Worm (Caenorhabditis elegans) whole organism, early embryonic: ENCODE results near the gene chpf-2.
"Not testable (repeated sequence)": the region's sequence is repeated elsewhere in the genome, so short reads cannot be mapped to it uniquely, and the experiment has no call there.

Experiments used
- B0310.2 ChIP-seq: sonication (generic microtip); optimal IDR thresholded peaks from 2 replicates; lab custom pipeline; 2016; ENCODE audit warnings: mild to moderate bottlenecking, missing genetic modification characterization, missing compliant biosample characterization
- F13C5.2 ChIP-seq: sonication (generic microtip); optimal IDR thresholded peaks from 2 replicates; lab custom pipeline; 2017; ENCODE audit warnings: mild to moderate bottlenecking, missing genetic modification characterization, inconsistent platforms, missing compliant biosample characterization
- aly-1 ChIP-seq: sonication (generic microtip); optimal IDR thresholded peaks from 2 replicates; lab custom pipeline; 2016; ENCODE audit warnings: missing genetic modification characterization, missing compliant biosample characterization
- ama-1 ChIP-seq: fragments of 150-350 bp; optimal IDR thresholded peaks from 2 replicates; lab custom pipeline; 2014
- ceh-13 ChIP-seq: fragments of 200-800 bp; sonication (Bioruptor generic); optimal IDR thresholded peaks from 2 replicates; lab custom pipeline; 2018; ENCODE audit warnings: mild to moderate bottlenecking, missing genetic modification characterization, missing compliant biosample characterization
- ceh-36 ChIP-seq: sonication (generic microtip); optimal IDR thresholded peaks from 2 replicates; lab custom pipeline; 2016; ENCODE audit warnings: missing genetic modification characterization, inconsistent platforms, missing compliant biosample characterization
- ets-7 ChIP-seq: sonication (generic microtip); optimal IDR thresholded peaks from 2 replicates; lab custom pipeline; 2016; ENCODE audit warnings: missing genotype, missing genetic modification characterization, missing compliant biosample characterization
- flt-1 ChIP-seq: fragments of 200-800 bp; sonication (Bioruptor generic); IDR thresholded peaks from 2 replicates; pipeline ENCODE4 v1.3.6; 2022; ENCODE audit warnings: missing genetic modification characterization, missing compliant biosample characterization
- hmbx-1 ChIP-seq: sonication (generic microtip); optimal IDR thresholded peaks from 2 replicates; lab custom pipeline; 2016; ENCODE audit warnings: mild to moderate bottlenecking, missing genetic modification characterization, missing compliant biosample characterization
- hmg-4 ChIP-seq: fragments of 200-800 bp; sonication (Bioruptor generic); optimal IDR thresholded peaks from 2 replicates; lab custom pipeline; 2018; ENCODE audit warnings: mild to moderate bottlenecking, missing genetic modification characterization, missing compliant biosample characterization
- hnd-1 ChIP-seq: sonication (generic microtip); optimal IDR thresholded peaks from 2 replicates; lab custom pipeline; 2016; ENCODE audit warnings: missing genetic modification characterization, missing compliant biosample characterization
- pes-1 ChIP-seq: fragments of 200-800 bp; sonication (Bioruptor generic); IDR thresholded peaks from 2 replicates; pipeline ENCODE4 v1.3.6; 2022; ENCODE audit warnings: missing genetic modification reagents, missing genetic modification characterization, missing compliant biosample characterization
- scrt-1 ChIP-seq: fragments of 200-800 bp; sonication (Bioruptor generic); IDR thresholded peaks from 2 replicates; pipeline ENCODE4 v1.3.6; 2022; ENCODE audit warnings: missing genetic modification characterization, missing compliant biosample characterization
- sea-1 ChIP-seq: fragments of 200-800 bp; sonication (Bioruptor generic); conservative IDR thresholded peaks from 2 replicates; pipeline ENCODE4 v1.3.6; 2022; ENCODE audit warnings: missing genetic modification characterization, missing compliant biosample characterization
- tbx-11 ChIP-seq: fragments of 200-800 bp; sonication (Bioruptor generic); IDR thresholded peaks from 2 replicates; pipeline ENCODE4 v1.3.6; 2022; ENCODE audit warnings: missing genetic modification characterization, missing compliant biosample characterization
- tbx-37 ChIP-seq: fragments of 200-800 bp; sonication (Bioruptor generic); conservative IDR thresholded peaks from 2 replicates; pipeline ENCODE4 v1.3.6; 2022; ENCODE audit warnings: missing genetic modification reagents, missing genetic modification characterization, missing compliant biosample characterization
- tra-4 ChIP-seq: sonication (generic microtip); optimal IDR thresholded peaks from 2 replicates; lab custom pipeline; 2017; ENCODE audit warnings: missing genetic modification characterization, missing compliant biosample characterization

Gene chpf-2

ce11 chrV:3065928-3066327 lies 26.7 kb upstream of the chpf-2 start, which contains the start of gene srh-185:
TSS of gene srh-185 (plus strand) at chrV:3066228.
- TF ChIP-seq flt-1 (GFP tag; lab: Robert Waterston, UW) (no peak), hmg-4 (GFP tag; lab: Kevin White, UChicago) (no peak), tra-4 (no peak), pes-1 (GFP tag; lab: Robert Waterston, UW) (no peak), ceh-36 (tag; lab: Kevin White, UChicago) (no peak), hmbx-1 (tag; lab: Kevin White, UChicago) (no peak), ceh-13 (no peak), ets-7 (tag; lab: Kevin White, UChicago) (no peak), aly-1 (no peak), F13C5.2 (tag; lab: Kevin White, UChicago) (no peak), tbx-37 (no peak), sea-1 (GFP tag; lab: Robert Waterston, UW) (no peak), hnd-1 (tag; lab: Kevin White, UChicago) (no peak), tbx-11 (GFP tag; lab: Robert Waterston, UW) (no peak), scrt-1 (GFP tag; lab: Robert Waterston, UW) (no peak), ama-1 (lab: Kevin White, UChicago) (no peak), B0310.2 (tag; lab: Kevin White, UChicago) (no peak)

- TF ChIP-seq tra-4; ceh-36 (tag; lab: Kevin White, UChicago); scrt-1 (GFP tag; lab: Robert Waterston, UW): not testable (repeated sequence)
Measured at ce11 chrV:3064418-3064817, 25.2 kb upstream of the chpf-2 start, which contains the start of gene srt-16. TSS of gene srt-16 (minus strand) at chrV:3064518.

ce11 chrV:3062078-3062477 lies 22.9 kb upstream of the chpf-2 start, which contains the start of gene srt-15:
TSS of gene srt-15 (minus strand) at chrV:3062178.
- TF ChIP-seq ceh-13 (no peak), ets-7 (tag; lab: Kevin White, UChicago) (no peak), hmbx-1 (tag; lab: Kevin White, UChicago) (no peak), aly-1 (no peak), sea-1 (GFP tag; lab: Robert Waterston, UW) (no peak), hmg-4 (GFP tag; lab: Kevin White, UChicago) (no peak), F13C5.2 (tag; lab: Kevin White, UChicago) (no peak), tbx-11 (GFP tag; lab: Robert Waterston, UW) (no peak), ama-1 (lab: Kevin White, UChicago) (no peak), ceh-36 (tag; lab: Kevin White, UChicago) (no peak)

- no peak for TF ChIP-seq hmg-4 (GFP tag; lab: Kevin White, UChicago)
Measured at ce11 chrV:3058996-3059395, 19.8 kb upstream of the chpf-2 start, which contains the start of gene str-244. TSS of gene str-244 (minus strand) at chrV:3059096.

ce11 chrV:3054254-3054653 lies 15.1 kb upstream of the chpf-2 start, which contains the start of gene C50H11.8:
TSS of gene C50H11.8 (plus strand) at chrV:3054554.
- TF ChIP-seq hmbx-1 (tag; lab: Kevin White, UChicago) (no peak), F13C5.2 (tag; lab: Kevin White, UChicago) (no peak), tbx-37 (no peak), flt-1 (GFP tag; lab: Robert Waterston, UW) (no peak), aly-1 (no peak), ceh-13 (no peak), scrt-1 (GFP tag; lab: Robert Waterston, UW) (no peak)

- TF ChIP-seq tbx-11 (GFP tag; lab: Robert Waterston, UW) = no peak
- no peak for TF ChIP-seq hmbx-1 (tag; lab: Kevin White, UChicago)
- TF ChIP-seq ets-7 (tag; lab: Kevin White, UChicago) = no peak
- TF ChIP-seq hnd-1 (tag; lab: Kevin White, UChicago) = no peak
- TF ChIP-seq ama-1 (lab: Kevin White, UChicago) = no peak
- TF ChIP-seq hmg-4 (GFP tag; lab: Kevin White, UChicago) = no peak
- TF ChIP-seq F13C5.2 (tag; lab: Kevin White, UChicago) = no peak
- TF ChIP-seq aly-1 = no peak
- TF ChIP-seq ceh-36 (tag; lab: Kevin White, UChicago) = no peak
- TF ChIP-seq tra-4 = no peak
- TF ChIP-seq scrt-1 (GFP tag; lab: Robert Waterston, UW) = no peak
- TF ChIP-seq ceh-13 = no peak
- TF ChIP-seq flt-1 (GFP tag; lab: Robert Waterston, UW) = no peak
- no peak for TF ChIP-seq sea-1 (GFP tag; lab: Robert Waterston, UW)
Measured at ce11 chrV:3046364-3046763, 7.2 kb upstream of the chpf-2 start.

- TF ChIP-seq ama-1 (lab: Kevin White, UChicago) (no peak), hmbx-1 (tag; lab: Kevin White, UChicago) (no peak), ceh-13 (no peak), hmg-4 (GFP tag; lab: Kevin White, UChicago) (no peak), aly-1 (no peak), hnd-1 (tag; lab: Kevin White, UChicago) (no peak), tra-4 (no peak), F13C5.2 (tag; lab: Kevin White, UChicago) (no peak)
Measured at ce11 chrV:3044837-3045236, 5.7 kb upstream of the chpf-2 start, which contains the start of gene F59D6.1. TSS of gene F59D6.1 (plus strand) at chrV:3045137.

- no peak for TF ChIP-seq tra-4
- TF ChIP-seq ets-7 (tag; lab: Kevin White, UChicago) = no peak
- no peak for TF ChIP-seq tbx-11 (GFP tag; lab: Robert Waterston, UW)
- no peak for TF ChIP-seq flt-1 (GFP tag; lab: Robert Waterston, UW)
- no peak for TF ChIP-seq ama-1 (lab: Kevin White, UChicago)
- TF ChIP-seq hnd-1 (tag; lab: Kevin White, UChicago) = no peak
- TF ChIP-seq F13C5.2 (tag; lab: Kevin White, UChicago) = no peak
- no peak for TF ChIP-seq pes-1 (GFP tag; lab: Robert Waterston, UW)
- no peak for TF ChIP-seq ceh-13
Measured at ce11 chrV:3040930-3041329, 1.7 kb upstream of the chpf-2 start.
